Worm (Caenorhabditis elegans) whole organism, L3 larva: ENCODE measurements around the gene ina-1.

ENCODE experiments used
- R02D3.7 ChIP-seq: fragments of 150-350 bp; optimal IDR thresholded peaks from 2 replicates; lab custom pipeline; 2014; ENCODE audit warnings: missing biosample characterization, missing genetic modification characterization
- ZK546.5 ChIP-seq: sonication (generic microtip); optimal IDR thresholded peaks from 2 replicates; lab custom pipeline; 2017; ENCODE audit warnings: missing biosample characterization, missing genetic modification characterization
- aly-2 ChIP-seq: fragments of 150-350 bp; optimal IDR thresholded peaks from 2 replicates; lab custom pipeline; 2014; ENCODE audit warnings: missing biosample characterization, missing genetic modification characterization
- ama-1 ChIP-seq: fragments of 150-350 bp; optimal IDR thresholded peaks from 2 replicates; lab custom pipeline; 2018
- ceh-16 ChIP-seq: sonication (generic microtip); optimal IDR thresholded peaks from 2 replicates; lab custom pipeline; 2017; ENCODE audit warnings: missing biosample characterization, missing genetic modification characterization
- ceh-28 ChIP-seq: fragments of 150-350 bp; optimal IDR thresholded peaks from 2 replicates; lab custom pipeline; 2014; ENCODE audit warnings: missing biosample characterization, missing genetic modification reagents, missing genetic modification characterization
- ceh-82 ChIP-seq: fragments of 150-350 bp; optimal IDR thresholded peaks from 2 replicates; lab custom pipeline; 2014; ENCODE audit warnings: missing biosample characterization, missing genetic modification characterization
- ceh-9 ChIP-seq: sonication (generic microtip); optimal IDR thresholded peaks from 2 replicates; lab custom pipeline; 2018; ENCODE audit warnings: missing biosample characterization, missing genetic modification characterization
- daf-12 ChIP-seq: fragments of 150-350 bp; optimal IDR thresholded peaks from 2 replicates; lab custom pipeline; 2014; ENCODE audit warnings: missing biosample characterization, missing genetic modification reagents, missing genetic modification characterization
- egl-27 ChIP-seq: sonication (generic microtip); optimal IDR thresholded peaks from 4 replicates; lab custom pipeline; 2017; ENCODE audit warnings: missing biosample characterization, missing genetic modification reagents, missing genetic modification characterization
- egl-5 ChIP-seq: fragments of 150-350 bp; optimal IDR thresholded peaks from 2 replicates; lab custom pipeline; 2017; ENCODE audit warnings: missing biosample characterization, missing genetic modification reagents, missing genetic modification characterization, inconsistent platforms
- elt-1 ChIP-seq: fragments of 150-350 bp; optimal IDR thresholded peaks from 2 replicates; lab custom pipeline; 2014; ENCODE audit warnings: missing biosample characterization, missing genetic modification characterization
- elt-3 ChIP-seq, 3 experiments: fragments of 150-350 bp in 1 of 3; sonication (generic microtip) in 2 of 3; optimal IDR thresholded peaks; 2 replicates in 2 of 3; 4 replicates in 1 of 3; lab custom pipeline; 2014 to 2017; ENCODE audit warnings: missing biosample characterization in 3 of 3, missing genetic modification characterization in 3 of 3
- eor-1 ChIP-seq, 2 experiments: fragments of 150-350 bp; optimal IDR thresholded peaks; 2 replicates each; lab custom pipeline; 2014 to 2018; ENCODE audit warnings: missing biosample characterization in 2 of 2, missing genetic modification characterization in 2 of 2
- fkh-2 ChIP-seq: fragments of 150-350 bp; optimal IDR thresholded peaks from 2 replicates; lab custom pipeline; 2014; ENCODE audit warnings: missing biosample characterization, missing genetic modification reagents, missing genetic modification characterization
- fos-1 ChIP-seq: fragments of 150-350 bp; optimal IDR thresholded peaks from 2 replicates; lab custom pipeline; 2014; ENCODE audit warnings: missing biosample characterization, missing genetic modification characterization
- jun-1 ChIP-seq: fragments of 150-350 bp; optimal IDR thresholded peaks from 2 replicates; lab custom pipeline; 2014; ENCODE audit warnings: missing biosample characterization, missing genetic modification reagents, missing genetic modification characterization
- lsy-12 ChIP-seq: sonication (generic microtip); optimal IDR thresholded peaks from 2 replicates; lab custom pipeline; 2016; ENCODE audit warnings: mild to moderate bottlenecking, missing genetic modification characterization, missing compliant biosample characterization
- mdl-1 ChIP-seq: fragments of 150-350 bp; optimal IDR thresholded peaks from 2 replicates; lab custom pipeline; 2014; ENCODE audit warnings: missing biosample characterization, missing genetic modification characterization
- mml-1 ChIP-seq: fragments of 150-350 bp; sonication (generic microtip); optimal IDR thresholded peaks from 3 replicates; lab custom pipeline; 2014; ENCODE audit warnings: missing biosample characterization, missing genetic modification characterization
- nfya-1 ChIP-seq: sonication (generic microtip); optimal IDR thresholded peaks from 2 replicates; lab custom pipeline; 2017; ENCODE audit warnings: missing genetic modification characterization, mild to moderate bottlenecking, missing compliant biosample characterization, antibody characterized with exemption, moderate library complexity; ENCODE audit not compliant: insufficient read depth
- nhr-11 ChIP-seq: fragments of 150-350 bp; optimal IDR thresholded peaks from 2 replicates; lab custom pipeline; 2014; ENCODE audit warnings: missing biosample characterization, missing genetic modification characterization
- nhr-23 ChIP-seq: fragments of 150-350 bp; optimal IDR thresholded peaks from 2 replicates; lab custom pipeline; 2014; ENCODE audit warnings: missing biosample characterization, missing genetic modification reagents, missing genetic modification characterization
- nhr-237 ChIP-seq: fragments of 150-350 bp; optimal IDR thresholded peaks from 2 replicates; lab custom pipeline; 2014; ENCODE audit warnings: missing biosample characterization, missing genetic modification characterization
- nhr-28 ChIP-seq: fragments of 150-350 bp; optimal IDR thresholded peaks from 2 replicates; lab custom pipeline; 2014; ENCODE audit warnings: missing biosample characterization, missing genetic modification characterization
- nhr-43 ChIP-seq: sonication (generic microtip); optimal IDR thresholded peaks from 2 replicates; lab custom pipeline; 2016; ENCODE audit warnings: mild to moderate bottlenecking, missing genetic modification characterization, missing compliant biosample characterization; ENCODE audit not compliant: poor library complexity, severe bottlenecking
- nhr-67 ChIP-seq: fragments of 150-350 bp; optimal IDR thresholded peaks from 2 replicates; lab custom pipeline; 2014; ENCODE audit warnings: missing biosample characterization, missing genetic modification characterization
- nhr-76 ChIP-seq: fragments of 150-350 bp; sonication (generic microtip); optimal IDR thresholded peaks from 5 replicates; lab custom pipeline; 2014; ENCODE audit warnings: missing biosample characterization, missing genetic modification characterization
- nhr-77 ChIP-seq: fragments of 150-350 bp; optimal IDR thresholded peaks from 2 replicates; lab custom pipeline; 2014; ENCODE audit warnings: missing biosample characterization, missing genetic modification characterization
- pha-4 ChIP-seq: fragments of 150-350 bp; optimal IDR thresholded peaks from 2 replicates; lab custom pipeline; 2014; ENCODE audit warnings: missing biosample characterization, missing genetic modification reagents, missing genetic modification characterization
- pqm-1 ChIP-seq: fragments of 150-350 bp; optimal IDR thresholded peaks from 2 replicates; lab custom pipeline; 2017; ENCODE audit warnings: missing biosample characterization, missing genetic modification characterization, inconsistent platforms
- sea-2 ChIP-seq: fragments of 150-350 bp; sonication (generic microtip); optimal IDR thresholded peaks from 4 replicates; lab custom pipeline; 2014; ENCODE audit warnings: missing biosample characterization, missing genetic modification reagents, missing genetic modification characterization
- skn-1 ChIP-seq: fragments of 150-350 bp; optimal IDR thresholded peaks from 2 replicates; lab custom pipeline; 2014; ENCODE audit warnings: missing biosample characterization, missing genetic modification characterization
- snpc-4 ChIP-seq: fragments of 150-350 bp; optimal IDR thresholded peaks from 2 replicates; lab custom pipeline; 2014; ENCODE audit warnings: missing biosample characterization, missing genetic modification characterization
- tbx-2 ChIP-seq: sonication (generic microtip); optimal IDR thresholded peaks from 2 replicates; lab custom pipeline; 2016; ENCODE audit warnings: mild to moderate bottlenecking, missing genetic modification characterization, missing compliant biosample characterization
- unc-39 ChIP-seq: sonication (generic microtip); optimal IDR thresholded peaks from 4 replicates; lab custom pipeline; 2017; ENCODE audit warnings: missing biosample characterization, missing genetic modification characterization
- unc-62 ChIP-seq: fragments of 150-350 bp; sonication (generic microtip); optimal IDR thresholded peaks from 4 replicates; lab custom pipeline; 2014; ENCODE audit warnings: missing biosample characterization, missing genetic modification reagents, missing genetic modification characterization

The ina-1 gene

ce11 chrIII:9172702-9173101, at the start of gene ina-1:
TSS of gene ina-1 (minus strand) at chrIII:9172802.
- TF ChIP-seq mdl-1 (no peak), nhr-237 (tag; lab: Kevin White, UChicago) (no peak), jun-1 (no peak), ceh-16 (tag; lab: Kevin White, UChicago) (no peak), fos-1 (tag; lab: Kevin White, UChicago) (no peak), daf-12 (tag; lab: Kevin White, UChicago) (no peak), pqm-1 (tag; lab: Kevin White, UChicago) (no peak), sea-2 (GFP tag; lab: Kevin White, UChicago) (no peak), nhr-28 (tag; lab: Kevin White, UChicago) (no peak), aly-2 (tag; lab: Kevin White, UChicago) (no peak), skn-1 (tag; lab: Kevin White, UChicago) (no peak), nhr-43 (tag; lab: Kevin White, UChicago) (no peak), egl-5 (no peak)

ce11 chrIII:9215367-9215766, 42.8 kb upstream of the ina-1 start, which contains the start of gene npr-29:
TSS of gene npr-29 (minus strand) at chrIII:9215467.
- TF ChIP-seq nhr-76 (tag; lab: Kevin White, UChicago) (no peak), nhr-237 (tag; lab: Kevin White, UChicago) (no peak), unc-39 (no peak), ceh-28 (tag; lab: Kevin White, UChicago) (no peak), egl-27 (no peak), eor-1 (tag; optimal IDR thresholded peaks at IDR 0.05; lab: Kevin White, UChicago) (no peak), nhr-67 (tag; lab: Kevin White, UChicago) (no peak), ceh-82 (tag; lab: Kevin White, UChicago) (no peak), ama-1 (no peak), lsy-12 (tag; lab: Kevin White, UChicago) (no peak), nhr-77 (tag; lab: Kevin White, UChicago) (no peak), mml-1 (tag; lab: Kevin White, UChicago) (no peak), skn-1 (tag; lab: Kevin White, UChicago) (no peak), fkh-2 (tag; lab: Kevin White, UChicago) (no peak), ceh-16 (tag; lab: Kevin White, UChicago) (no peak), elt-1 (tag; lab: Kevin White, UChicago) (no peak), aly-2 (tag; lab: Kevin White, UChicago) (no peak), nhr-43 (tag; lab: Kevin White, UChicago) (no peak), pqm-1 (tag; lab: Kevin White, UChicago) (no peak), nhr-11 (tag; lab: Kevin White, UChicago) (no peak)

- no peak for TF ChIP-seq elt-3 (tag; optimal IDR thresholded peaks at IDR 0.05; lab: Kevin White, UChicago)
- no peak for TF ChIP-seq nfya-1 (tag; lab: Kevin White, UChicago)
- no peak for TF ChIP-seq pha-4 (tag; lab: Kevin White, UChicago)
- no peak for TF ChIP-seq aly-2 (tag; lab: Kevin White, UChicago)
- no peak for TF ChIP-seq R02D3.7 (tag; lab: Kevin White, UChicago)
- TF ChIP-seq snpc-4 (tag; lab: Kevin White, UChicago), result no peak
- no peak for TF ChIP-seq sea-2 (GFP tag; lab: Kevin White, UChicago)
- no peak for TF ChIP-seq ceh-9 (tag; lab: Kevin White, UChicago)
- TF ChIP-seq ZK546.5 (tag; lab: Kevin White, UChicago), result no peak
- TF ChIP-seq egl-5, result no peak
- TF ChIP-seq nhr-23, result no peak
- no peak for TF ChIP-seq nhr-28 (tag; lab: Kevin White, UChicago)
- TF ChIP-seq lsy-12 (tag; lab: Kevin White, UChicago), result no peak
- no peak for TF ChIP-seq unc-62 (GFP tag; lab: Kevin White, UChicago)
- no peak for TF ChIP-seq nhr-11 (tag; lab: Kevin White, UChicago)
- no peak for TF ChIP-seq eor-1 (tag; optimal IDR thresholded peaks at IDR 0.05; lab: Kevin White, UChicago)
- TF ChIP-seq, all 47 proteins: peak for 0
Observed at ce11 chrIII:9206185-9206584, 33.6 kb upstream of the ina-1 start, which contains the start of gene ZC84.1. TSS of gene ZC84.1 (minus strand) at chrIII:9206285.

ce11 chrIII:9201977-9202376, 29.4 kb upstream of the ina-1 start:
- TF ChIP-seq tbx-2 (tag; lab: Kevin White, UChicago) (no peak), ceh-9 (tag; lab: Kevin White, UChicago) (no peak)
